Worm (Caenorhabditis elegans) whole organism, L2 larva: Measurements from ENCODE around the gene nlp-3.
A peak's percentile ranks its signal among the peaks of the same experiment; 100 is the strongest.

ENCODE experiments used
- C34F6.9 ChIP-seq: fragments of 150-350 bp; optimal IDR thresholded peaks from 2 replicates; lab custom pipeline; 2014; ENCODE audit warnings: missing biosample characterization, missing genetic modification characterization
- F13H6.1 ChIP-seq: sonication (generic microtip); optimal IDR thresholded peaks from 2 replicates; lab custom pipeline; 2016; ENCODE audit warnings: missing genetic modification characterization, missing compliant biosample characterization
- R02D3.7 ChIP-seq: fragments of 150-350 bp; optimal IDR thresholded peaks from 2 replicates; lab custom pipeline; 2014; ENCODE audit warnings: missing biosample characterization, missing genetic modification characterization
- Y55F3AM.14 ChIP-seq: fragments of 200-800 bp; sonication (Bioruptor generic); optimal IDR thresholded peaks from 2 replicates; lab custom pipeline; 2018; ENCODE audit warnings: mild to moderate bottlenecking, missing genetic modification characterization, missing compliant biosample characterization
- ZK546.5 ChIP-seq: sonication (generic microtip); optimal IDR thresholded peaks from 2 replicates; lab custom pipeline; 2017; ENCODE audit warnings: missing biosample characterization, missing genetic modification characterization
- alr-1 ChIP-seq: fragments of 150-350 bp; optimal IDR thresholded peaks from 2 replicates; lab custom pipeline; 2014; ENCODE audit warnings: missing biosample characterization, missing genetic modification characterization
- aly-2 ChIP-seq: fragments of 150-350 bp; optimal IDR thresholded peaks from 2 replicates; lab custom pipeline; 2014; ENCODE audit warnings: missing biosample characterization, missing genetic modification characterization
- ama-1 ChIP-seq: fragments of 150-350 bp; optimal IDR thresholded peaks from 2 replicates; lab custom pipeline; 2018; ENCODE audit warnings: inconsistent platforms
- blmp-1 ChIP-seq: sonication (generic microtip); optimal IDR thresholded peaks from 2 replicates; lab custom pipeline; 2017; ENCODE audit warnings: missing genetic modification characterization, mild to moderate bottlenecking, missing compliant biosample characterization, antibody characterized with exemption, moderate library complexity; ENCODE audit not compliant: insufficient read depth
- ceh-16 ChIP-seq: fragments of 150-350 bp; optimal IDR thresholded peaks from 2 replicates; lab custom pipeline; 2014; ENCODE audit warnings: missing biosample characterization, missing genetic modification characterization
- ceh-82 ChIP-seq: fragments of 150-350 bp; optimal IDR thresholded peaks from 2 replicates; lab custom pipeline; 2014; ENCODE audit warnings: missing biosample characterization, missing genetic modification characterization
- crh-2 ChIP-seq: sonication (generic microtip); optimal IDR thresholded peaks from 2 replicates; lab custom pipeline; 2017; ENCODE audit warnings: missing biosample characterization, missing genetic modification characterization
- dmd-4 ChIP-seq: sonication (generic microtip); optimal IDR thresholded peaks from 2 replicates; lab custom pipeline; 2017; ENCODE audit warnings: missing biosample characterization, missing genetic modification characterization
- egl-27 ChIP-seq: sonication (generic microtip); optimal IDR thresholded peaks from 3 replicates; lab custom pipeline; 2017; ENCODE audit warnings: missing biosample characterization, missing genetic modification reagents, missing genetic modification characterization
- elt-1 ChIP-seq: fragments of 150-350 bp; optimal IDR thresholded peaks from 2 replicates; lab custom pipeline; 2014; ENCODE audit warnings: missing biosample characterization, missing genetic modification characterization
- elt-3 ChIP-seq: sonication (generic microtip); optimal IDR thresholded peaks from 2 replicates; lab custom pipeline; 2017; ENCODE audit warnings: missing biosample characterization, missing genetic modification characterization
- fos-1 ChIP-seq: fragments of 150-350 bp; optimal IDR thresholded peaks from 2 replicates; lab custom pipeline; 2014; ENCODE audit warnings: missing biosample characterization, missing genetic modification characterization
- gmeb-1 ChIP-seq: fragments of 150-350 bp; optimal IDR thresholded peaks from 2 replicates; lab custom pipeline; 2014; ENCODE audit warnings: missing biosample characterization, missing genetic modification characterization
- lin-11 ChIP-seq: fragments of 150-350 bp; sonication (generic microtip); optimal IDR thresholded peaks from 2 replicates; lab custom pipeline; 2014; ENCODE audit warnings: missing biosample characterization, missing genetic modification characterization, inconsistent platforms, mixed read lengths
- lin-13 ChIP-seq: fragments of 150-350 bp; optimal IDR thresholded peaks from 2 replicates; lab custom pipeline; 2014; ENCODE audit warnings: missing biosample characterization, missing genetic modification reagents, missing genetic modification characterization
- lin-39 ChIP-seq: fragments of 150-350 bp; optimal IDR thresholded peaks from 2 replicates; lab custom pipeline; 2014; ENCODE audit warnings: missing biosample characterization, missing genetic modification reagents, missing genetic modification characterization
- lsy-2 ChIP-seq, 2 experiments: fragments of 150-350 bp in 1 of 2; sonication (generic microtip) in 1 of 2; optimal IDR thresholded peaks; 2 replicates each; lab custom pipeline; 2014 to 2017; ENCODE audit warnings: missing biosample characterization in 2 of 2, missing genetic modification characterization in 2 of 2
- mab-5 ChIP-seq: fragments of 150-350 bp; optimal IDR thresholded peaks from 2 replicates; lab custom pipeline; 2014; ENCODE audit warnings: missing biosample characterization, missing genetic modification characterization
- mbf-1 ChIP-seq: sonication (generic microtip); optimal IDR thresholded peaks from 2 replicates; lab custom pipeline; 2017; ENCODE audit warnings: missing biosample characterization, missing genetic modification characterization
- mdl-1 ChIP-seq, 2 experiments: fragments of 150-350 bp in 1 of 2; sonication (generic microtip) in 1 of 2; optimal IDR thresholded peaks; 2 replicates each; lab custom pipeline; 2017; ENCODE audit warnings: missing biosample characterization in 2 of 2, missing genetic modification characterization in 2 of 2
- nhr-10 ChIP-seq: sonication (generic microtip); optimal IDR thresholded peaks from 2 replicates; lab custom pipeline; 2017; ENCODE audit warnings: missing biosample characterization, missing genetic modification characterization
- nhr-11 ChIP-seq: fragments of 150-350 bp; optimal IDR thresholded peaks from 2 replicates; lab custom pipeline; 2014; ENCODE audit warnings: missing biosample characterization, missing genetic modification characterization
- nhr-12 ChIP-seq: fragments of 150-350 bp; optimal IDR thresholded peaks from 2 replicates; lab custom pipeline; 2014; ENCODE audit warnings: missing biosample characterization, missing genetic modification characterization
- nhr-129 ChIP-seq: fragments of 150-350 bp; optimal IDR thresholded peaks from 2 replicates; lab custom pipeline; 2014; ENCODE audit warnings: missing biosample characterization, missing genetic modification characterization
- nhr-21 ChIP-seq: fragments of 150-350 bp; optimal IDR thresholded peaks from 2 replicates; lab custom pipeline; 2014; ENCODE audit warnings: missing biosample characterization, missing genetic modification characterization
- nhr-23 ChIP-seq: fragments of 150-350 bp; optimal IDR thresholded peaks from 2 replicates; lab custom pipeline; 2014; ENCODE audit warnings: missing biosample characterization, missing genetic modification reagents, missing genetic modification characterization
- nhr-237 ChIP-seq: fragments of 150-350 bp; optimal IDR thresholded peaks from 2 replicates; lab custom pipeline; 2014; ENCODE audit warnings: missing biosample characterization, missing genetic modification characterization
- nhr-25 ChIP-seq: fragments of 150-350 bp; sonication (generic microtip); optimal IDR thresholded peaks from 3 replicates; lab custom pipeline; 2014; ENCODE audit warnings: missing biosample characterization, missing genetic modification characterization
- nhr-6 ChIP-seq: fragments of 150-350 bp; optimal IDR thresholded peaks from 2 replicates; lab custom pipeline; 2014; ENCODE audit warnings: missing biosample characterization, missing genetic modification characterization
- nhr-77 ChIP-seq: fragments of 150-350 bp; optimal IDR thresholded peaks from 2 replicates; lab custom pipeline; 2014; ENCODE audit warnings: missing biosample characterization, missing genetic modification characterization
- peb-1 ChIP-seq: fragments of 150-350 bp; optimal IDR thresholded peaks from 2 replicates; lab custom pipeline; 2014; ENCODE audit warnings: missing biosample characterization, missing genetic modification characterization
- sem-4 ChIP-seq: fragments of 150-350 bp; optimal IDR thresholded peaks from 2 replicates; lab custom pipeline; 2014; ENCODE audit warnings: missing biosample characterization, missing genetic modification reagents, missing genetic modification characterization
- skn-1 ChIP-seq: sonication (generic microtip); optimal IDR thresholded peaks from 2 replicates; lab custom pipeline; 2017; ENCODE audit warnings: missing biosample characterization, missing genetic modification characterization
- sma-3 ChIP-seq: sonication (generic microtip); optimal IDR thresholded peaks from 2 replicates; lab custom pipeline; 2016; ENCODE audit warnings: missing genetic modification reagents, missing genetic modification characterization, missing compliant biosample characterization
- sma-9 ChIP-seq, 2 experiments: fragments of 150-350 bp in 1 of 2; sonication (generic microtip) in 1 of 2; optimal IDR thresholded peaks; 2 replicates each; lab custom pipeline; 2014 to 2016; ENCODE audit warnings: missing genetic modification characterization in 2 of 2, mild to moderate bottlenecking in 1 of 2, missing biosample characterization in 1 of 2, missing compliant biosample characterization in 1 of 2, missing genetic modification reagents in 1 of 2, moderate library complexity in 1 of 2
- snpc-4 ChIP-seq: fragments of 150-350 bp; optimal IDR thresholded peaks from 2 replicates; lab custom pipeline; 2014; ENCODE audit warnings: missing biosample characterization, missing genetic modification characterization
- unc-39 ChIP-seq: fragments of 150-350 bp; optimal IDR thresholded peaks from 2 replicates; lab custom pipeline; 2014; ENCODE audit warnings: missing biosample characterization, missing genetic modification characterization
- unc-55 ChIP-seq: fragments of 150-350 bp; sonication (generic microtip); optimal IDR thresholded peaks from 3 replicates; lab custom pipeline; 2014; ENCODE audit warnings: missing biosample characterization, missing genetic modification reagents, missing genetic modification characterization
- unc-62 ChIP-seq: fragments of 150-350 bp; optimal IDR thresholded peaks from 2 replicates; lab custom pipeline; 2014; ENCODE audit warnings: missing biosample characterization, missing genetic modification reagents, missing genetic modification characterization
- zag-1 ChIP-seq: fragments of 150-350 bp; optimal IDR thresholded peaks from 2 replicates; lab custom pipeline; 2014; ENCODE audit warnings: missing biosample characterization, missing genetic modification characterization
- ztf-1 ChIP-seq: fragments of 200-800 bp; sonication (Bioruptor generic); conservative IDR thresholded peaks from 2 replicates; pipeline ENCODE4 v1.3.6; 2022; ENCODE audit warnings: missing genetic modification characterization, missing compliant biosample characterization
- ztf-11 ChIP-seq: sonication (generic microtip); optimal IDR thresholded peaks from 2 replicates; lab custom pipeline; 2017; ENCODE audit warnings: missing biosample characterization, missing genetic modification characterization
- ztf-4 ChIP-seq: fragments of 150-350 bp; optimal IDR thresholded peaks from 2 replicates; lab custom pipeline; 2014; ENCODE audit warnings: missing biosample characterization, missing genetic modification characterization

nlp-3 gene

ce11 chrX:13144975-13145618, 33.1 kb downstream of the nlp-3 start:
- TF ChIP-seq nhr-237 (no peak), nhr-77 (peak; percentile 2), lin-13 (GFP tag; lab: Kevin White, UChicago) (peak; percentile 92), ZK546.5 (no peak), nhr-25 (peak; percentile 96), peb-1 (tag; lab: Kevin White, UChicago) (no peak), snpc-4 (tag; lab: Kevin White, UChicago) (peak; percentile 66), ceh-82 (tag; lab: Kevin White, UChicago) (peak; percentile 80), lin-39 (tag; lab: Kevin White, UChicago) (peak; percentile 76), mab-5 (peak; percentile 95), skn-1 (no peak), nhr-129 (tag; lab: Kevin White, UChicago) (peak; percentile 97), sem-4 (tag; lab: Kevin White, UChicago) (peak; percentile 96), Y55F3AM.14 (peak; percentile 79), lin-11 (tag; lab: Kevin White, UChicago) (peak; percentile 86), sma-9 (GFP tag; optimal IDR thresholded peaks at IDR 0.05; lab: Kevin White, UChicago) (peak; percentile 95), sma-9 (tag; optimal IDR thresholded peaks at IDR 0.05; lab: Kevin White, UChicago) (no peak), ztf-11 (tag; lab: Kevin White, UChicago) (no peak), dmd-4 (tag; lab: Kevin White, UChicago) (no peak), gmeb-1 (peak; percentile 81), mdl-1 (tag; optimal IDR thresholded peaks at IDR 0.05; lab: Kevin White, UChicago) (peak; percentile 93 to 99), unc-62 (GFP tag; lab: Kevin White, UChicago) (peak; percentile 77), ceh-16 (tag; lab: Kevin White, UChicago) (peak; percentile 84), nhr-21 (tag; lab: Kevin White, UChicago) (peak; percentile 96), nhr-11 (peak; percentile 62), nhr-12 (tag; lab: Kevin White, UChicago) (no peak), elt-1 (peak; percentile 12), blmp-1 (tag; lab: Kevin White, UChicago) (peak; percentile 87), zag-1 (peak; percentile 95), sma-3 (peak; percentile 92), R02D3.7 (no peak), nhr-23 (tag; lab: Kevin White, UChicago) (no peak), nhr-6 (tag; lab: Kevin White, UChicago) (peak; percentile 90), fos-1 (tag; lab: Kevin White, UChicago) (peak; percentile 95), unc-39 (tag; lab: Kevin White, UChicago) (peak; percentile 95), mbf-1 (tag; lab: Kevin White, UChicago) (no peak), ztf-1 (GFP tag; lab: Robert Waterston, UW) (no peak), lsy-2 (tag; optimal IDR thresholded peaks at IDR 0.05; lab: Kevin White, UChicago) (peak; percentile 78 to 92), alr-1 (tag; lab: Kevin White, UChicago) (peak; percentile 92), ama-1 (peak; percentile 97), F13H6.1 (peak; percentile 98), C34F6.9 (tag; lab: Kevin White, UChicago) (peak; percentile 97), nhr-10 (tag; lab: Kevin White, UChicago) (peak; percentile 77), crh-2 (peak; percentile 96), aly-2 (tag; lab: Kevin White, UChicago) (no peak), ztf-4 (tag; lab: Kevin White, UChicago) (peak; percentile 92), egl-27 (tag; lab: Kevin White, UChicago) (peak; percentile 97), elt-3 (tag; lab: Kevin White, UChicago) (no peak), unc-55 (GFP tag; lab: Kevin White, UChicago) (peak; percentile 92)
- TF ChIP-seq, all 48 proteins: peak for 35
